Worm (Caenorhabditis elegans) whole organism, L3 larva: ENCODE results near the gene srz-1.
"Not testable (repeated sequence)": the region's sequence is repeated elsewhere in the genome, so short reads cannot be mapped to it uniquely, and the experiment has no call there.

ENCODE experiments used
- ceh-28 ChIP-seq: fragments of 150-350 bp; optimal IDR thresholded peaks from 2 replicates; lab custom pipeline; 2014; ENCODE audit warnings: missing biosample characterization, missing genetic modification reagents, missing genetic modification characterization
- ceh-82 ChIP-seq: fragments of 150-350 bp; optimal IDR thresholded peaks from 2 replicates; lab custom pipeline; 2014; ENCODE audit warnings: missing biosample characterization, missing genetic modification characterization
- fkh-10 ChIP-seq: sonication (generic microtip); optimal IDR thresholded peaks from 2 replicates; lab custom pipeline; 2017; ENCODE audit warnings: missing biosample characterization, missing genetic modification reagents, missing genetic modification characterization
- lin-39 ChIP-seq: fragments of 150-350 bp; optimal IDR thresholded peaks from 2 replicates; lab custom pipeline; 2018; ENCODE audit warnings: missing biosample characterization, missing genetic modification reagents, missing genetic modification characterization
- mdl-1 ChIP-seq: fragments of 150-350 bp; optimal IDR thresholded peaks from 2 replicates; lab custom pipeline; 2014; ENCODE audit warnings: missing biosample characterization, missing genetic modification characterization
- nhr-237 ChIP-seq: fragments of 150-350 bp; optimal IDR thresholded peaks from 2 replicates; lab custom pipeline; 2014; ENCODE audit warnings: missing biosample characterization, missing genetic modification characterization
- nhr-28 ChIP-seq: fragments of 150-350 bp; optimal IDR thresholded peaks from 2 replicates; lab custom pipeline; 2014; ENCODE audit warnings: missing biosample characterization, missing genetic modification characterization
- nhr-77 ChIP-seq: fragments of 150-350 bp; optimal IDR thresholded peaks from 2 replicates; lab custom pipeline; 2014; ENCODE audit warnings: missing biosample characterization, missing genetic modification characterization
- unc-62 ChIP-seq: fragments of 150-350 bp; sonication (generic microtip); optimal IDR thresholded peaks from 4 replicates; lab custom pipeline; 2014; ENCODE audit warnings: missing biosample characterization, missing genetic modification reagents, missing genetic modification characterization

ce11 chrV:16649200-16649599, 26.5 kb upstream of the srz-1 start, which contains the start of gene W06G6.11:
- TF ChIP-seq lin-39; ceh-28 (tag; lab: Kevin White, UChicago); unc-62 (GFP tag; lab: Kevin White, UChicago); nhr-77 (tag; lab: Kevin White, UChicago); ceh-82 (tag; lab: Kevin White, UChicago); nhr-237; nhr-28; mdl-1 (tag; lab: Kevin White, UChicago); fkh-10 (GFP tag; lab: Kevin White, UChicago): not testable (repeated sequence)
